Worm (Caenorhabditis elegans) whole organism, young adult: ENCODE data around the gene C24H11.5.

Source experiments
- B0261.1 ChIP-seq: sonication (generic microtip); optimal IDR thresholded peaks from 2 replicates; lab custom pipeline; 2016; ENCODE audit warnings: mild to moderate bottlenecking, missing genetic modification characterization, moderate library complexity, missing compliant biosample characterization
- C06A6.2 ChIP-seq: fragments of 200-800 bp; sonication (Bioruptor generic); conservative IDR thresholded peaks from 2 replicates; pipeline ENCODE4 v1.3.6; 2022; ENCODE audit warnings: missing genetic modification characterization, missing compliant biosample characterization
- D2030.7 ChIP-seq: fragments of 200-800 bp; sonication (Bioruptor generic); IDR thresholded peaks from 2 replicates; pipeline ENCODE4 v1.3.6; 2022; ENCODE audit warnings: missing genetic modification reagents, missing genetic modification characterization, missing compliant biosample characterization
- F10E7.11 ChIP-seq: sonication (generic microtip); optimal IDR thresholded peaks from 2 replicates; lab custom pipeline; 2017; ENCODE audit warnings: mild to moderate bottlenecking, missing genetic modification characterization, moderate library complexity, missing compliant biosample characterization
- F22D6.2 ChIP-seq: sonication (generic microtip); optimal IDR thresholded peaks from 2 replicates; lab custom pipeline; 2016; ENCODE audit warnings: mild to moderate bottlenecking, missing genetic modification characterization, missing compliant biosample characterization
- F33H1.4 ChIP-seq: fragments of 200-800 bp; sonication (Bioruptor generic); IDR thresholded peaks from 2 replicates; pipeline ENCODE4 v1.3.6; 2022; ENCODE audit warnings: missing genetic modification reagents, missing genetic modification characterization, missing compliant biosample characterization
- F49E8.2 ChIP-seq: sonication (generic microtip); optimal IDR thresholded peaks from 3 replicates; lab custom pipeline; 2017; ENCODE audit warnings: missing genetic modification characterization, mild to moderate bottlenecking, missing compliant biosample characterization, antibody characterized with exemption, moderate library complexity; ENCODE audit not compliant: insufficient read depth
- Y79H2A.3 ChIP-seq: fragments of 200-800 bp; sonication (Bioruptor generic); conservative IDR thresholded peaks from 2 replicates; pipeline ENCODE4 v1.3.6; 2022; ENCODE audit warnings: missing genetic modification reagents, missing genetic modification characterization, missing compliant biosample characterization
- akir-1 ChIP-seq: fragments of 200-800 bp; sonication (Bioruptor generic); optimal IDR thresholded peaks from 2 replicates; lab custom pipeline; 2018; ENCODE audit warnings: mild to moderate bottlenecking, missing genetic modification characterization, moderate library complexity, missing compliant biosample characterization
- attf-5 ChIP-seq: fragments of 200-800 bp; sonication (Bioruptor generic); optimal IDR thresholded peaks from 2 replicates; lab custom pipeline; 2018; ENCODE audit warnings: mild to moderate bottlenecking, missing genetic modification characterization, missing compliant biosample characterization
- bed-1 ChIP-seq: fragments of 200-800 bp; sonication (Bioruptor generic); IDR thresholded peaks from 2 replicates; pipeline ENCODE4 v1.3.6; 2022; ENCODE audit warnings: missing genetic modification reagents, missing genetic modification characterization, missing compliant biosample characterization
- bed-2 ChIP-seq: fragments of 200-800 bp; sonication (Bioruptor generic); IDR thresholded peaks from 2 replicates; pipeline ENCODE4 v1.3.6; 2022; ENCODE audit warnings: missing genetic modification reagents, missing genetic modification characterization, missing compliant biosample characterization
- cebp-1 ChIP-seq, 2 experiments: fragments of 200-800 bp in 1 of 2; sonication (Bioruptor generic) in 1 of 2; sonication (generic microtip) in 1 of 2; IDR thresholded peaks in 1 of 2; optimal IDR thresholded peaks in 1 of 2; 2 replicates each; pipeline versions ENCODE4 v1.3.6 to Lab custom; 2017 to 2022; ENCODE audit warnings: missing compliant biosample characterization in 2 of 2, missing genetic modification characterization in 2 of 2, mild to moderate bottlenecking in 1 of 2, missing genetic modification reagents in 1 of 2, moderate library complexity in 1 of 2
- ceh-100 ChIP-seq: fragments of 200-800 bp; sonication (Bioruptor generic); IDR thresholded peaks from 2 replicates; pipeline ENCODE4 v1.3.6; 2022; ENCODE audit warnings: missing genetic modification reagents, missing genetic modification characterization, missing compliant biosample characterization
- ceh-27 ChIP-seq: fragments of 200-800 bp; sonication (Bioruptor generic); optimal IDR thresholded peaks from 2 replicates; lab custom pipeline; 2018; ENCODE audit warnings: mild to moderate bottlenecking, missing genetic modification characterization, moderate library complexity, missing compliant biosample characterization
- ceh-58 ChIP-seq: fragments of 200-800 bp; sonication (Bioruptor generic); IDR thresholded peaks from 2 replicates; pipeline ENCODE4 v1.3.6; 2022; ENCODE audit warnings: missing genetic modification characterization, missing compliant biosample characterization
- chd-7 ChIP-seq: sonication (generic microtip); optimal IDR thresholded peaks from 2 replicates; lab custom pipeline; 2016; ENCODE audit warnings: mild to moderate bottlenecking, missing genetic modification characterization, moderate library complexity, missing compliant biosample characterization
- dpl-1 ChIP-seq: fragments of 150-350 bp; optimal IDR thresholded peaks from 2 replicates; lab custom pipeline; 2014; ENCODE audit warnings: missing biosample characterization, missing genetic modification reagents, missing genetic modification characterization
- efl-1 ChIP-seq: fragments of 150-350 bp; optimal IDR thresholded peaks from 2 replicates; lab custom pipeline; 2014; ENCODE audit warnings: missing biosample characterization, missing genetic modification reagents, missing genetic modification characterization
- egl-18 ChIP-seq: fragments of 200-800 bp; sonication (Bioruptor generic); IDR thresholded peaks from 2 replicates; pipeline ENCODE4 v1.3.6; 2022; ENCODE audit warnings: missing genetic modification reagents, missing genetic modification characterization, missing compliant biosample characterization
- him-1 ChIP-seq: sonication (generic microtip); optimal IDR thresholded peaks from 2 replicates; lab custom pipeline; 2016; ENCODE audit warnings: missing genotype, missing genetic modification reagents, missing genetic modification characterization, missing compliant biosample characterization
- hmg-1.2 ChIP-seq: fragments of 200-800 bp; sonication (Bioruptor generic); IDR thresholded peaks from 2 replicates; pipeline ENCODE4 v1.3.6; 2022; ENCODE audit warnings: missing genetic modification reagents, missing genetic modification characterization, missing compliant biosample characterization
- hmg-20 ChIP-seq: fragments of 200-800 bp; sonication (Bioruptor generic); IDR thresholded peaks from 2 replicates; pipeline ENCODE4 v1.3.6; 2022; ENCODE audit warnings: missing genetic modification reagents, missing genetic modification characterization, missing compliant biosample characterization
- let-607 ChIP-seq, 2 experiments: fragments of 200-800 bp in 1 of 2; sonication (Bioruptor generic) in 1 of 2; sonication (generic microtip) in 1 of 2; optimal IDR thresholded peaks; 2 replicates each; lab custom pipeline; 2016 to 2018; ENCODE audit warnings: mild to moderate bottlenecking in 2 of 2, missing compliant biosample characterization in 2 of 2, missing genetic modification characterization in 2 of 2, moderate library complexity in 2 of 2, missing genotype in 1 of 2
- lin-35 ChIP-seq, 3 experiments: fragments of 150-350 bp in 2 of 3; sonication (generic microtip) in 1 of 3; optimal IDR thresholded peaks; 2 replicates each; lab custom pipeline; 2014 to 2018; ENCODE audit warnings: missing biosample characterization in 3 of 3, missing genetic modification characterization in 3 of 3, missing genetic modification reagents in 3 of 3
- lin-40 ChIP-seq: sonication (generic microtip); optimal IDR thresholded peaks from 2 replicates; lab custom pipeline; 2016; ENCODE audit warnings: missing genetic modification characterization, mild to moderate bottlenecking, missing compliant biosample characterization, missing genotype, missing genetic modification reagents
- lin-54 ChIP-seq: fragments of 200-800 bp; sonication (Bioruptor generic); optimal IDR thresholded peaks from 2 replicates; lab custom pipeline; 2018; ENCODE audit warnings: mild to moderate bottlenecking, missing genetic modification characterization, missing compliant biosample characterization
- lsl-1 ChIP-seq: fragments of 200-800 bp; sonication (Bioruptor generic); optimal IDR thresholded peaks from 2 replicates; lab custom pipeline; 2018; ENCODE audit warnings: mild to moderate bottlenecking, missing genetic modification characterization, moderate library complexity, missing compliant biosample characterization
- madf-10 ChIP-seq: sonication (generic microtip); optimal IDR thresholded peaks from 2 replicates; lab custom pipeline; 2016; ENCODE audit warnings: mild to moderate bottlenecking, missing genetic modification characterization, missing compliant biosample characterization
- madf-3 ChIP-seq: fragments of 200-800 bp; sonication (Bioruptor generic); IDR thresholded peaks from 2 replicates; pipeline ENCODE4 v1.3.6; 2022; ENCODE audit warnings: missing genetic modification reagents, missing genetic modification characterization, missing compliant biosample characterization
- madf-8 ChIP-seq: fragments of 200-800 bp; sonication (Bioruptor generic); conservative IDR thresholded peaks from 2 replicates; pipeline ENCODE4 v1.3.6; 2022; ENCODE audit warnings: missing genetic modification reagents, missing genetic modification characterization, missing compliant biosample characterization
- mcd-1 ChIP-seq: fragments of 200-800 bp; sonication (Bioruptor generic); IDR thresholded peaks from 2 replicates; pipeline ENCODE4 v1.3.6; 2022; ENCODE audit warnings: missing genetic modification reagents, missing genetic modification characterization, missing compliant biosample characterization
- nfya-2 ChIP-seq: fragments of 200-800 bp; sonication (Bioruptor generic); IDR thresholded peaks from 2 replicates; pipeline ENCODE4 v1.3.6; 2022; ENCODE audit warnings: missing genetic modification reagents, missing genetic modification characterization, missing compliant biosample characterization
- nfyb-1 ChIP-seq: fragments of 200-800 bp; sonication (Bioruptor generic); IDR thresholded peaks from 2 replicates; pipeline ENCODE4 v1.3.6; 2022; ENCODE audit warnings: missing genetic modification reagents, missing genetic modification characterization, missing compliant biosample characterization
- nhr-90 ChIP-seq: sonication (generic microtip); optimal IDR thresholded peaks from 2 replicates; lab custom pipeline; 2016; ENCODE audit warnings: missing genotype, mild to moderate bottlenecking, missing genetic modification characterization, missing compliant biosample characterization
- rcor-1 ChIP-seq: fragments of 200-800 bp; sonication (Bioruptor generic); IDR thresholded peaks from 2 replicates; pipeline ENCODE4 v1.3.6; 2022; ENCODE audit warnings: missing genetic modification reagents, missing genetic modification characterization, missing compliant biosample characterization
- rec-8 ChIP-seq, 2 experiments: sonication (generic microtip); optimal IDR thresholded peaks; 2 replicates each; lab custom pipeline; 2016; ENCODE audit warnings: mild to moderate bottlenecking in 2 of 2, missing genetic modification characterization in 2 of 2, missing genetic modification reagents in 2 of 2, missing genotype in 2 of 2, missing biosample characterization in 1 of 2, missing compliant biosample characterization in 1 of 2, moderate library complexity in 1 of 2
- repo-1 ChIP-seq: sonication (generic microtip); optimal IDR thresholded peaks from 2 replicates; lab custom pipeline; 2017; ENCODE audit warnings: mild to moderate bottlenecking, missing genetic modification characterization, missing compliant biosample characterization
- rpc-1 ChIP-seq, 2 experiments: fragments of 150-350 bp in 1 of 2; sonication (generic microtip) in 1 of 2; optimal IDR thresholded peaks; 2 replicates each; lab custom pipeline; 2014 to 2018; ENCODE audit warnings: missing biosample characterization in 1 of 2, missing genetic modification characterization in 1 of 2, missing genetic modification reagents in 1 of 2, missing genotype in 1 of 2
- snpc-4 ChIP-seq, 5 experiments: fragments of 150-350 bp in 1 of 5; sonication (generic microtip) in 4 of 5; optimal IDR thresholded peaks; 2 replicates each; lab custom pipeline; 2014 to 2018; ENCODE audit warnings: missing genetic modification characterization in 5 of 5, missing biosample characterization in 3 of 5, antibody characterized with exemption in 2 of 5, mild to moderate bottlenecking in 2 of 5, missing compliant biosample characterization in 2 of 5, missing genotype in 2 of 5, moderate library complexity in 2 of 5, missing genetic modification reagents in 1 of 5
- unc-130 ChIP-seq: sonication (generic microtip); optimal IDR thresholded peaks from 2 replicates; lab custom pipeline; 2016; ENCODE audit warnings: missing genetic modification reagents, missing genetic modification characterization, missing compliant biosample characterization
- zim-3 ChIP-seq: sonication (generic microtip); optimal IDR thresholded peaks from 2 replicates; lab custom pipeline; 2017; ENCODE audit warnings: mild to moderate bottlenecking, missing genetic modification characterization, moderate library complexity, missing compliant biosample characterization
- ztf-22 ChIP-seq: fragments of 200-800 bp; sonication (Bioruptor generic); optimal IDR thresholded peaks from 2 replicates; lab custom pipeline; 2018; ENCODE audit warnings: mild to moderate bottlenecking, missing genetic modification characterization, moderate library complexity, missing compliant biosample characterization
- ztf-26 ChIP-seq: sonication (generic microtip); optimal IDR thresholded peaks from 2 replicates; lab custom pipeline; 2017; ENCODE audit warnings: missing genetic modification characterization, missing compliant biosample characterization

The C24H11.5 gene

DNA sequence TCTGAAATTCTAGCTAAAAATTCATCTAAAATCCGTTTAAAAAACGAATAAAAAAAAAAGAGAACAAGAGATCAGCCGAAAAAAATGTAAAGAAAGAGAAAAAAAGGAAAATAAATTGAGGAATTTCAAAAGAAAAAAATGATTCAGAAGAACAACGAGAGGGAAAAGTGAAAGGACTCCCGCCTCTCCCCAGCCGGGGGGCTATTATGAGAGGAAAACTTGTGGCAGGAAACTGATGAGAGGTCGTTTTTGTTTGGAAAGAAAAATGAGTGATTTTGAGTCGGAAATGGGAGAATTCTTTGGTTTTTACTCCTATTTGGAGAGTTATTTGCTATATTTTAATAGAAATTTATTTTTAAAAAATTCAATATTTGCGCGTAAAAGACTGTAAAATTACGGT, 37.8 kb upstream of the C24H11.5 start (continued):
- TF ChIP-seq zim-3 (tag; lab: Kevin White, UChicago) (no peak), chd-7 (tag; lab: Kevin White, UChicago) (no peak), bed-1 (GFP tag; lab: Robert Waterston, UW) (no peak), hmg-1.2 (GFP tag; lab: Robert Waterston, UW) (no peak)

DNA sequence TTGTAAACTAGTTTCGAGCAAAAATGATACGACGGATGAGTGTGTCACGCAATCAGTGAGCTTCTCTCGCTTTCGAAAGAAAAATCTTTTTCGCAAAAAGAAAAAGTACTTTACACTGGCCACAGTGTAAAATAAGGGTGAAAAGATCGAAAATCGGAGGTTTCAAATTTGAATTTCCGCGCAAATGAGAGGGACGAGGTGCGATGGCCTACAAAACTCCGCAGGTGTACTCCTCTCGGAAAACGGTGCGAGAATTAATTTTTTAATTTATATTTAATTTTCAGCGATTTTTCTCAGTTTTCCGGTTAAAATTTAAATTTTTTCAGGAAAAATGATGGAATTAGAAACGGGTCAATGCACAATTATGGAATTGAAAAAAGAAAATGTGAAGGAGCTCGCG, 33.3 kb upstream of the C24H11.5 start, which contains the start of gene mrt-2:
Gene mrt-2, plus strand, starts transcription at position 49 of the 400 bp plus-strand sequence.
- TF ChIP-seq ceh-58 (no peak), rec-8 (tag; optimal IDR thresholded peaks at IDR 0.05; lab: Kevin White, UChicago) (peak in 1 of 2 experiments; percentile 18), lsl-1 (GFP tag; lab: Kevin White, UChicago) (peak; percentile 12), C06A6.2 (GFP tag; lab: Robert Waterston, UW) (no peak), ceh-100 (peak; percentile 57; the same call in 1 of the 2 replicates), madf-8 (GFP tag; lab: Robert Waterston, UW) (no peak; the same call in 1 of the 2 replicates), rcor-1 (GFP tag; lab: Robert Waterston, UW) (peak; percentile 76), rpc-1 (optimal IDR thresholded peaks at IDR 0.05; lab: Kevin White, UChicago) (no peak), rpc-1 (tag; optimal IDR thresholded peaks at IDR 0.05; lab: Kevin White, UChicago) (no peak), F33H1.4 (GFP tag; lab: Robert Waterston, UW) (peak; percentile 54), Y79H2A.3 (GFP tag; lab: Robert Waterston, UW) (no peak), egl-18 (no peak), chd-7 (tag; lab: Kevin White, UChicago) (no peak), nfya-2 (GFP tag; lab: Robert Waterston, UW) (no peak), let-607 (tag; optimal IDR thresholded peaks at IDR 0.05; lab: Kevin White, UChicago) (peak in 1 of 2 experiments; percentile 46), lin-54 (GFP tag; lab: Kevin White, UChicago) (peak; percentile 91), akir-1 (GFP tag; lab: Kevin White, UChicago) (no peak), cebp-1 (GFP tag; IDR thresholded peaks at IDR 0.05; lab: Robert Waterston, UW) (no peak), cebp-1 (tag; optimal IDR thresholded peaks at IDR 0.05; lab: Kevin White, UChicago) (peak; percentile 52), ztf-22 (GFP tag; lab: Kevin White, UChicago) (no peak), ztf-26 (tag; lab: Kevin White, UChicago) (no peak), hmg-20 (GFP tag; lab: Robert Waterston, UW) (0 out of 2 replicates have a peak, but pooled peaks have one; percentile 41), mcd-1 (GFP tag; lab: Robert Waterston, UW) (peak; percentile 80), F10E7.11 (tag; lab: Kevin White, UChicago) (no peak), attf-5 (GFP tag; lab: Kevin White, UChicago) (peak; percentile 16), dpl-1 (GFP tag; lab: Kevin White, UChicago) (peak; percentile 55), snpc-4 (GFP tag; optimal IDR thresholded peaks at IDR 0.05; lab: Kevin White, UChicago) (no peak), snpc-4 (tag; optimal IDR thresholded peaks at IDR 0.05; lab: Kevin White, UChicago) (peak in 1 of 4 experiments; percentile 21), F22D6.2 (tag; lab: Kevin White, UChicago) (peak; percentile 37), efl-1 (GFP tag; lab: Kevin White, UChicago) (peak; percentile 56), nfyb-1 (GFP tag; lab: Robert Waterston, UW) (peak; percentile 42; the same call in 1 of the 2 replicates), unc-130 (GFP tag; lab: Kevin White, UChicago) (peak; percentile 73), lin-35 (GFP tag; optimal IDR thresholded peaks at IDR 0.05; lab: Kevin White, UChicago) (peak in 2 of 3 experiments; percentile 35 to 86), madf-10 (tag; lab: Kevin White, UChicago) (peak; percentile 48), madf-3 (0 out of 2 replicates have a peak, but pooled peaks have one; percentile 39), nhr-90 (no peak), D2030.7 (peak; percentile 38), bed-2 (GFP tag; lab: Robert Waterston, UW) (0 out of 2 replicates have a peak, but pooled peaks have one; percentile 46), ceh-27 (GFP tag; lab: Kevin White, UChicago) (peak; percentile 73), F49E8.2 (tag; lab: Kevin White, UChicago) (no peak), him-1 (tag; lab: Kevin White, UChicago) (peak; percentile 32), B0261.1 (tag; lab: Kevin White, UChicago) (no peak), repo-1 (no peak), lin-40 (tag; lab: Kevin White, UChicago) (peak; percentile 78)
